Worm (Caenorhabditis elegans) whole organism, late embryonic: Measurements from ENCODE around the gene unc-43.

Experiments used
- C38D4.7 ChIP-seq: fragments of 200-800 bp; sonication (Bioruptor generic); optimal IDR thresholded peaks from 2 replicates; lab custom pipeline; 2018; ENCODE audit warnings: mild to moderate bottlenecking, missing genetic modification characterization, moderate library complexity, missing compliant biosample characterization
- K02D7.2 ChIP-seq: sonication (generic microtip); optimal IDR thresholded peaks from 2 replicates; lab custom pipeline; 2017; ENCODE audit warnings: mild to moderate bottlenecking, missing genetic modification characterization, missing compliant biosample characterization
- T23F11.4 ChIP-seq: fragments of 200-800 bp; sonication (Bioruptor generic); optimal IDR thresholded peaks from 2 replicates; lab custom pipeline; 2018; ENCODE audit warnings: mild to moderate bottlenecking, missing genetic modification characterization, missing compliant biosample characterization
- Y22D7AL.16 ChIP-seq: sonication (generic microtip); optimal IDR thresholded peaks from 2 replicates; lab custom pipeline; 2016; ENCODE audit warnings: missing genetic modification characterization, missing compliant biosample characterization
- ceh-18 ChIP-seq: sonication (generic microtip); optimal IDR thresholded peaks from 2 replicates; lab custom pipeline; 2016; ENCODE audit warnings: missing genetic modification characterization, missing compliant biosample characterization
- ceh-19 ChIP-seq: fragments of 200-800 bp; sonication (Bioruptor generic); optimal IDR thresholded peaks from 2 replicates; lab custom pipeline; 2018; ENCODE audit warnings: mild to moderate bottlenecking, missing genetic modification characterization, missing compliant biosample characterization
- ceh-22 ChIP-seq: sonication (generic microtip); optimal IDR thresholded peaks from 2 replicates; lab custom pipeline; 2017; ENCODE audit warnings: missing biosample characterization, missing genetic modification characterization
- ceh-24 ChIP-seq: sonication (generic microtip); optimal IDR thresholded peaks from 2 replicates; lab custom pipeline; 2016; ENCODE audit warnings: mild to moderate bottlenecking, missing genetic modification characterization, missing compliant biosample characterization
- ceh-30 ChIP-seq: fragments of 150-350 bp; optimal IDR thresholded peaks from 2 replicates; lab custom pipeline; 2014; ENCODE audit warnings: missing biosample characterization, missing genetic modification characterization
- ceh-31 ChIP-seq: sonication (generic microtip); optimal IDR thresholded peaks from 2 replicates; lab custom pipeline; 2016; ENCODE audit warnings: missing genetic modification characterization, missing compliant biosample characterization
- ceh-34 ChIP-seq: sonication (generic microtip); optimal IDR thresholded peaks from 2 replicates; lab custom pipeline; 2016; ENCODE audit warnings: mild to moderate bottlenecking, missing genetic modification characterization, missing compliant biosample characterization
- ceh-48 ChIP-seq: sonication (generic microtip); optimal IDR thresholded peaks from 2 replicates; lab custom pipeline; 2016; ENCODE audit warnings: missing genetic modification characterization, inconsistent platforms, missing compliant biosample characterization
- dmd-4 ChIP-seq: sonication (generic microtip); optimal IDR thresholded peaks from 2 replicates; lab custom pipeline; 2016; ENCODE audit warnings: borderline replicate concordance, missing genetic modification characterization, missing compliant biosample characterization
- dve-1 ChIP-seq: sonication (generic microtip); optimal IDR thresholded peaks from 2 replicates; lab custom pipeline; 2017; ENCODE audit warnings: antibody characterized with exemption, mild to moderate bottlenecking, missing genetic modification characterization, missing compliant biosample characterization
- elt-2 ChIP-seq: sonication (generic microtip); optimal IDR thresholded peaks from 2 replicates; lab custom pipeline; 2016; ENCODE audit warnings: missing genetic modification reagents, missing genetic modification characterization, missing compliant biosample characterization
- elt-4 ChIP-seq: sonication (generic microtip); optimal IDR thresholded peaks from 2 replicates; lab custom pipeline; 2016; ENCODE audit warnings: missing genetic modification characterization, missing compliant biosample characterization
- fkh-10 ChIP-seq: fragments of 150-350 bp; optimal IDR thresholded peaks from 2 replicates; lab custom pipeline; 2014; ENCODE audit warnings: missing biosample characterization, missing genetic modification reagents, missing genetic modification characterization
- gmeb-2 ChIP-seq: sonication (generic microtip); optimal IDR thresholded peaks from 2 replicates; lab custom pipeline; 2016; ENCODE audit warnings: missing genetic modification characterization, inconsistent platforms, missing compliant biosample characterization
- hlh-13 ChIP-seq: fragments of 200-800 bp; sonication (Bioruptor generic); optimal IDR thresholded peaks from 2 replicates; lab custom pipeline; 2018; ENCODE audit warnings: mild to moderate bottlenecking, missing genetic modification characterization, missing compliant biosample characterization
- hlh-15 ChIP-seq: sonication (generic microtip); optimal IDR thresholded peaks from 2 replicates; lab custom pipeline; 2016; ENCODE audit warnings: missing genetic modification characterization, missing compliant biosample characterization
- hlh-30 ChIP-seq: sonication (generic microtip); optimal IDR thresholded peaks from 2 replicates; lab custom pipeline; 2017; ENCODE audit warnings: antibody characterized with exemption, missing genetic modification characterization, missing compliant biosample characterization; ENCODE audit not compliant: insufficient read depth
- hlh-6 ChIP-seq: sonication (generic microtip); optimal IDR thresholded peaks from 2 replicates; lab custom pipeline; 2016; ENCODE audit warnings: missing genotype, missing genetic modification characterization, missing compliant biosample characterization
- hlh-8 ChIP-seq: sonication (generic microtip); optimal IDR thresholded peaks from 2 replicates; lab custom pipeline; 2016; ENCODE audit warnings: missing genotype, missing genetic modification characterization, missing compliant biosample characterization
- lim-6 ChIP-seq: sonication (generic microtip); optimal IDR thresholded peaks from 2 replicates; lab custom pipeline; 2016; ENCODE audit warnings: missing genetic modification characterization, missing compliant biosample characterization
- lin-11 ChIP-seq: fragments of 200-800 bp; sonication (Bioruptor generic); optimal IDR thresholded peaks from 2 replicates; lab custom pipeline; 2018; ENCODE audit warnings: mild to moderate bottlenecking, missing genetic modification characterization, missing compliant biosample characterization
- madf-2 ChIP-seq: sonication (generic microtip); optimal IDR thresholded peaks from 2 replicates; lab custom pipeline; 2017; ENCODE audit warnings: missing genetic modification characterization, missing compliant biosample characterization
- mec-3 ChIP-seq: sonication (generic microtip); optimal IDR thresholded peaks from 2 replicates; lab custom pipeline; 2016; ENCODE audit warnings: borderline replicate concordance, missing genetic modification characterization, missing compliant biosample characterization
- nfya-1 ChIP-seq: sonication (generic microtip); optimal IDR thresholded peaks from 2 replicates; lab custom pipeline; 2017; ENCODE audit warnings: missing genetic modification characterization, mild to moderate bottlenecking, missing compliant biosample characterization, antibody characterized with exemption, moderate library complexity
- nhr-232 ChIP-seq: sonication (generic microtip); optimal IDR thresholded peaks from 2 replicates; lab custom pipeline; 2016; ENCODE audit warnings: missing genetic modification characterization, missing compliant biosample characterization
- odd-2 ChIP-seq: sonication (generic microtip); optimal IDR thresholded peaks from 2 replicates; lab custom pipeline; 2017; ENCODE audit warnings: antibody characterized with exemption, mild to moderate bottlenecking, missing genetic modification characterization, missing compliant biosample characterization
- pax-1 ChIP-seq: fragments of 150-350 bp; optimal IDR thresholded peaks from 2 replicates; lab custom pipeline; 2014; ENCODE audit warnings: missing biosample characterization, missing genetic modification characterization
- pha-2 ChIP-seq: sonication (generic microtip); optimal IDR thresholded peaks from 2 replicates; lab custom pipeline; 2017; ENCODE audit warnings: mild to moderate bottlenecking, missing genetic modification characterization, missing compliant biosample characterization
- pha-4 ChIP-seq: fragments of 150-350 bp; optimal IDR thresholded peaks from 2 replicates; lab custom pipeline; 2018; ENCODE audit warnings: missing biosample characterization, missing genetic modification reagents, missing genetic modification characterization
- pros-1 ChIP-seq: fragments of 150-350 bp; optimal IDR thresholded peaks from 2 replicates; lab custom pipeline; 2014; ENCODE audit warnings: missing biosample characterization, missing genetic modification reagents, missing genetic modification characterization
- ref-2 ChIP-seq: sonication (generic microtip); optimal IDR thresholded peaks from 2 replicates; lab custom pipeline; 2016; ENCODE audit warnings: missing genetic modification characterization, missing compliant biosample characterization
- rnt-1 ChIP-seq: sonication (generic microtip); optimal IDR thresholded peaks from 2 replicates; lab custom pipeline; 2016; ENCODE audit warnings: missing genetic modification characterization, missing compliant biosample characterization
- sdc-2 ChIP-seq: sonication (generic microtip); optimal IDR thresholded peaks from 2 replicates; lab custom pipeline; 2016; ENCODE audit warnings: missing genotype, missing genetic modification characterization, missing compliant biosample characterization
- sox-2 ChIP-seq: fragments of 200-800 bp; sonication (Bioruptor generic); IDR thresholded peaks from 2 replicates; pipeline ENCODE4 v1.3.6; 2022; ENCODE audit warnings: missing genetic modification reagents, missing genetic modification characterization, missing compliant biosample characterization
- sox-4 ChIP-seq: sonication (generic microtip); optimal IDR thresholded peaks from 2 replicates; lab custom pipeline; 2017; ENCODE audit warnings: mild to moderate bottlenecking, missing genetic modification characterization, inconsistent platforms, missing compliant biosample characterization
- syd-9 ChIP-seq: sonication (generic microtip); optimal IDR thresholded peaks from 2 replicates; lab custom pipeline; 2016; ENCODE audit warnings: mild to moderate bottlenecking, missing genetic modification characterization, moderate library complexity, missing compliant biosample characterization
- tbx-2 ChIP-seq: sonication (generic microtip); optimal IDR thresholded peaks from 2 replicates; lab custom pipeline; 2016; ENCODE audit warnings: missing genetic modification characterization, missing compliant biosample characterization
- tbx-7 ChIP-seq: sonication (generic microtip); optimal IDR thresholded peaks from 2 replicates; lab custom pipeline; 2016; ENCODE audit warnings: missing genotype, missing genetic modification characterization, missing compliant biosample characterization
- unc-42 ChIP-seq: sonication (generic microtip); optimal IDR thresholded peaks from 2 replicates; lab custom pipeline; 2016; ENCODE audit warnings: missing genotype, missing genetic modification characterization, missing compliant biosample characterization
- unc-55 ChIP-seq: sonication (generic microtip); optimal IDR thresholded peaks from 2 replicates; lab custom pipeline; 2017; ENCODE audit warnings: missing biosample characterization, missing genetic modification reagents, missing genetic modification characterization
- unc-86 ChIP-seq: sonication (generic microtip); optimal IDR thresholded peaks from 2 replicates; lab custom pipeline; 2016; ENCODE audit warnings: missing genetic modification characterization, missing compliant biosample characterization
- ztf-16 ChIP-seq: sonication (generic microtip); optimal IDR thresholded peaks from 2 replicates; lab custom pipeline; 2017; ENCODE audit warnings: missing genetic modification characterization, missing compliant biosample characterization

unc-43 gene

DNA sequence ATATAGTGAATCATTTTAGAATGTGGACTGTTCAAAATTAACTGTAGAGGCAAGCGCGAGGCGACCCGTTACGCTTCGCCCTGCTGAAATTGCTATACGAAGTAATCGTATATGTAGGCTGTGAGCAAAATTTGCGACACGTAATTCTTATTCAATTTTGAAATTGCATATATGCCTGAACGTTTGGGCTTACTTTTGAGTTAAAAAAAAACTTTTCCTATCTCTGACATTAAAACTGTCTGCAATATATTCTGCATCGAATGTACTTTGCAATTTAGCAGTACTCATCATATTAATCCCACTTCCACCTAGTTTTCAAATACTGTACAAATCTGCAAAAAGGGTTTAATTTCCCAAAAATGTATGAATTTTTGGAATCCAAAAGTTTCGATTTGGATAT lies 3.1 kb downstream of the unc-43 start:
- no peak for TF ChIP-seq pax-1 (tag; lab: Kevin White, UChicago)
- no peak for TF ChIP-seq sox-2 (GFP tag; lab: Robert Waterston, UW)
- TF ChIP-seq hlh-8 (tag; lab: Kevin White, UChicago) = no peak
- no peak for TF ChIP-seq T23F11.4 (GFP tag; lab: Kevin White, UChicago)
- no peak for TF ChIP-seq C38D4.7 (GFP tag; lab: Kevin White, UChicago)
- TF ChIP-seq fkh-10 = no peak
- TF ChIP-seq elt-2 (tag; lab: Kevin White, UChicago) = no peak
- no peak for TF ChIP-seq hlh-6
- no peak for TF ChIP-seq tbx-7 (tag; lab: Kevin White, UChicago)
- no peak for TF ChIP-seq pha-2 (tag; lab: Kevin White, UChicago)
- TF ChIP-seq sox-4 = no peak
- TF ChIP-seq lin-11 (tag; lab: Kevin White, UChicago) = no peak
- no peak for TF ChIP-seq ceh-19 (GFP tag; lab: Kevin White, UChicago)
- no peak for TF ChIP-seq hlh-30
- no peak for TF ChIP-seq ceh-34 (tag; lab: Kevin White, UChicago)
- TF ChIP-seq lim-6 (tag; lab: Kevin White, UChicago) = no peak
- TF ChIP-seq unc-86 = no peak
- no peak for TF ChIP-seq odd-2 (tag; lab: Kevin White, UChicago)
- TF ChIP-seq unc-55 (GFP tag; lab: Kevin White, UChicago) = no peak
- TF ChIP-seq rnt-1 (tag; lab: Kevin White, UChicago) = no peak
- TF ChIP-seq, all 69 proteins: peak for 0

DNA sequence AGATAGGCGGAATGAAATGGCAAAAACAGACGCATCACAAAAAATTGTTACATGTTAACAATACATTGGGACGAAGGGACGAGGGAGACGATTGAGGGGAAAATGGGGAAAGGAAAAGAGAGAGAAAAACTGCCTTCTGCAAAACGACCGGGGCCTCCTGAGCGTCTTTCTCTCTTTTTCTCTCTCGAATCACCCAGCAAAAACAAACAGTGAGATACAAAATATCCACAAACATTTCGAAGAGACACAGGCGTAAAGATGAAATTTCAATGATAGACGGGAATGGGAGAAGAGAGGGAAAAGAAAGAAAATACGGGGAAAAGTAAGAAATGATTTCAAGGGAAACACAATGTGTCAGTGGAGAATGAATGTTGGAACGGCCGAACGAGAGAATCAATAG lies 4.0 kb downstream of the unc-43 start:
- TF ChIP-seq nhr-232 (tag; lab: Kevin White, UChicago) = peak; percentile 8
- no peak for TF ChIP-seq tbx-7 (tag; lab: Kevin White, UChicago)
- no peak for TF ChIP-seq Y22D7AL.16 (tag; lab: Kevin White, UChicago)
- TF ChIP-seq tbx-2 = peak; percentile 56
- no peak for TF ChIP-seq C38D4.7 (GFP tag; lab: Kevin White, UChicago)
- TF ChIP-seq pha-4 (tag; lab: Kevin White, UChicago) = no peak
- no peak for TF ChIP-seq elt-4
- TF ChIP-seq dmd-4 (tag; lab: Kevin White, UChicago) = no peak
- peak; percentile 30 for TF ChIP-seq ceh-31 (tag; lab: Kevin White, UChicago)
- TF ChIP-seq nfya-1 (tag; lab: Kevin White, UChicago) = peak; percentile 56
- peak; percentile 66 for TF ChIP-seq ceh-18 (tag; lab: Kevin White, UChicago)
- TF ChIP-seq ceh-48 (tag; lab: Kevin White, UChicago) = no peak
- no peak for TF ChIP-seq ref-2
- no peak for TF ChIP-seq ceh-24
- TF ChIP-seq pros-1 (tag; lab: Kevin White, UChicago) = peak; percentile 9
- peak; percentile 0 for TF ChIP-seq dve-1 (tag; lab: Kevin White, UChicago)
- no peak for TF ChIP-seq gmeb-2 (tag; lab: Kevin White, UChicago)
- TF ChIP-seq unc-42 (tag; lab: Kevin White, UChicago) = no peak
- peak; percentile 53 for TF ChIP-seq unc-55 (GFP tag; lab: Kevin White, UChicago)

DNA sequence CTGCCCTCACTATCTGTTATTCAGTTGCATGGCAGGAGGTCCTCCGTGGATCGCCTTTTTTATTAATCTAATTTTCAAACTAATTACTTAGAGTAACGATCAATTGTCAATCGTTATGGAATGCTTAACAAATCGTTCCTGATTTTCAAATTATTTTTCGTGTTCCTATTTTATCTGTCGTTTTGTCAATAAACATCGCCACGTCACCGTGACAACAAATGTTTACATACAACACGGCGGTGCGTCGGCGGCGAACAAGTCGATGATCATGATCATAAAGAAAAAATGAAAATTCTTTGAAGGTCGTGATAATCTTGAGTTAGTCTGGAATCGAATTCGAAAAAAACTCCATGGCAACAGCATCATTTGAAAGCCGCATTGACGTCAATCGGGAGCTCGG lies 4.5 kb downstream of the unc-43 start:
- no peak for TF ChIP-seq Y22D7AL.16 (tag; lab: Kevin White, UChicago)
- no peak for TF ChIP-seq unc-55 (GFP tag; lab: Kevin White, UChicago)
- TF ChIP-seq dve-1 (tag; lab: Kevin White, UChicago) = no peak
- no peak for TF ChIP-seq dmd-4 (tag; lab: Kevin White, UChicago)
- TF ChIP-seq mec-3 = no peak
- no peak for TF ChIP-seq madf-2
- no peak for TF ChIP-seq sdc-2
- no peak for TF ChIP-seq ceh-22 (tag; lab: Kevin White, UChicago)
- TF ChIP-seq syd-9 = no peak
- no peak for TF ChIP-seq hlh-30
- TF ChIP-seq K02D7.2 = no peak
- TF ChIP-seq ztf-16 (tag; lab: Kevin White, UChicago) = no peak
- no peak for TF ChIP-seq ref-2
- no peak for TF ChIP-seq hlh-15 (tag; lab: Kevin White, UChicago)
- no peak for TF ChIP-seq elt-2 (tag; lab: Kevin White, UChicago)
- no peak for TF ChIP-seq sox-4
- TF ChIP-seq ceh-48 (tag; lab: Kevin White, UChicago) = no peak
- TF ChIP-seq hlh-13 (GFP tag; lab: Kevin White, UChicago) = no peak
- no peak for TF ChIP-seq lin-11 (tag; lab: Kevin White, UChicago)
- no peak for TF ChIP-seq ceh-30
